Worm (Caenorhabditis elegans): ENCODE results near the gene math-19.

DNA sequence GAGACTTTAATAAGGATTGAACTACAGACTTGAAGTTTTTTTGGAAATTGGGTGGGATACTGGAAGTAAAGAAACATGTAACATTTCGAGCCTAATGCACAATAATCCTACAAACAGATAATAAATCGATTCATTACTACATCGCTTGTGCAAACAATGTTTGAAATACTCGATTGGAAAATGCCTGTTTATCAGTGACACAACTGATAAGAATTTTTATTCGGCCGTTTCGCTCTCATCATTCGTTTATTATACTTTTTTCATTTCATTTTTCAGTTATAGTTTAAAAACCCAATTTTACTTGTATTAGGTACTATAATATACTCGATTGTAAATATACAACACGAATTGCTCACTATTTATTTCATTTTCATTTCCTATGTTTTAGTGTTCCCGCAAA, 2.9 kb upstream of the math-19 start:
- TF ChIP-seq tbx-37 (GFP tag; conservative IDR thresholded peaks at IDR 0.05) (no peak), tra-4 (tag; optimal IDR thresholded peaks at IDR 0.05) (no peak), ama-1 (optimal IDR thresholded peaks at IDR 0.05) (no peak)

All from whole organism, early embryonic.